Worm (Caenorhabditis elegans): ENCODE data around the gene C35D10.17.

Gene C35D10.17

ce11 chrIII:4900260-4900659, 33.4 kb downstream of the C35D10.17 start, which contains the start of gene tag-340:
Gene tag-340 (plus strand): TSS chrIII:4900508.
- TF ChIP-seq irx-1 (tag; optimal IDR thresholded peaks at IDR 0.05) (no peak), efl-1 (optimal IDR thresholded peaks at IDR 0.05) (no peak), efl-1 (GFP tag; optimal IDR thresholded peaks at IDR 0.05 in 1 of 2) (peak in 1 of 2 experiments; percentile 20)

ce11 chrIII:4903784-4904183, 36.9 kb downstream of the C35D10.17 start, which contains the start of gene kbp-2:
Gene kbp-2 (minus strand): TSS chrIII:4903884.
- TF ChIP-seq rnt-1 (tag; optimal IDR thresholded peaks at IDR 0.05) (no peak), fkh-10 (GFP tag; optimal IDR thresholded peaks at IDR 0.05) (no peak), pax-3 (tag; optimal IDR thresholded peaks at IDR 0.05) (no peak), nhr-71 (tag; optimal IDR thresholded peaks at IDR 0.05) (no peak), ceh-90 (tag; optimal IDR thresholded peaks at IDR 0.05) (no peak), jun-1 (tag; optimal IDR thresholded peaks at IDR 0.05) (no peak), unc-86 (tag; optimal IDR thresholded peaks at IDR 0.05) (no peak), ztf-4 (tag; optimal IDR thresholded peaks at IDR 0.05) (no peak), efl-1 (optimal IDR thresholded peaks at IDR 0.05) (no peak), efl-1 (GFP tag; optimal IDR thresholded peaks at IDR 0.05 in 1 of 2) (no peak), isw-1 (GFP tag; IDR thresholded peaks at IDR 0.05) (no peak), nhr-12 (tag; optimal IDR thresholded peaks at IDR 0.05) (no peak), Y116A8C.19 (tag; optimal IDR thresholded peaks at IDR 0.05; ENCODE audit: borderline replicate concordance) (no peak), nhr-77 (tag; optimal IDR thresholded peaks at IDR 0.05) (no peak)

- TF ChIP-seq mdl-1 (tag; optimal IDR thresholded peaks at IDR 0.05) (no peak), fkh-4 (tag; optimal IDR thresholded peaks at IDR 0.05; ENCODE audit: borderline replicate concordance) (peak; percentile 88), egl-27 (tag; optimal IDR thresholded peaks at IDR 0.05) (no peak), efl-3 (GFP tag; optimal IDR thresholded peaks at IDR 0.05) (no peak), xbp-1 (tag; optimal IDR thresholded peaks at IDR 0.05) (no peak), fkh-8 (tag; optimal IDR thresholded peaks at IDR 0.05) (peak; percentile 57), dpl-1 (GFP tag; optimal IDR thresholded peaks at IDR 0.05) (peak; percentile 52 to 84 (median 73)), ztf-11 (tag; optimal IDR thresholded peaks at IDR 0.05) (peak in 1 of 2 experiments; percentile 68), sptf-1 (tag; optimal IDR thresholded peaks at IDR 0.05) (no peak), elt-3 (tag; optimal IDR thresholded peaks at IDR 0.05) (no peak), lir-3 (tag; optimal IDR thresholded peaks at IDR 0.05; ENCODE audit: poor library complexity) (peak; percentile 82), snu-23 (GFP tag; optimal IDR thresholded peaks at IDR 0.05) (peak; percentile 26), ets-5 (GFP tag; IDR thresholded peaks at IDR 0.05) (no peak), C34B4.2 (tag; optimal IDR thresholded peaks at IDR 0.05) (no peak), jun-1 (tag; optimal IDR thresholded peaks at IDR 0.05) (no peak), pag-3 (tag; optimal IDR thresholded peaks at IDR 0.05; ENCODE audit: borderline replicate concordance, insufficient read depth) (peak; percentile 73), swsn-7 (tag; optimal IDR thresholded peaks at IDR 0.05) (peak; percentile 19), unc-30 (tag; optimal IDR thresholded peaks at IDR 0.05) (no peak), nhr-12 (tag; optimal IDR thresholded peaks at IDR 0.05) (no peak), egl-13 (tag; optimal IDR thresholded peaks at IDR 0.05) (peak; percentile 61), C16A3.4 (tag; optimal IDR thresholded peaks at IDR 0.05) (no peak), unc-62 (GFP tag; optimal IDR thresholded peaks at IDR 0.05) (no peak), nhr-84 (tag; optimal IDR thresholded peaks at IDR 0.05) (no peak), elt-2 (tag; optimal IDR thresholded peaks at IDR 0.05) (no peak), C04F5.9 (tag; optimal IDR thresholded peaks at IDR 0.05) (peak; percentile 59), ceh-82 (tag; optimal IDR thresholded peaks at IDR 0.05) (no peak), ztf-4 (tag; optimal IDR thresholded peaks at IDR 0.05) (no peak), sox-4 (tag; optimal IDR thresholded peaks at IDR 0.05) (peak; percentile 46), fkh-10 (GFP tag; optimal IDR thresholded peaks at IDR 0.05) (no peak), unc-98 (GFP tag; IDR thresholded peaks at IDR 0.05) (peak; percentile 65), tbx-2 (tag; optimal IDR thresholded peaks at IDR 0.05) (peak; percentile 70), blmp-1 (tag; optimal IDR thresholded peaks at IDR 0.05) (no peak), hlh-4 (tag; optimal IDR thresholded peaks at IDR 0.05) (no peak), nhr-77 (tag; optimal IDR thresholded peaks at IDR 0.05) (no peak), pax-3 (tag; optimal IDR thresholded peaks at IDR 0.05) (peak; percentile 69), sup-37 (GFP tag; optimal IDR thresholded peaks at IDR 0.05) (no peak), unc-130 (tag; optimal IDR thresholded peaks at IDR 0.05) (no peak), lin-35 (GFP tag; optimal IDR thresholded peaks at IDR 0.05) (peak; percentile 77 to 83), nhr-19 (GFP tag; conservative IDR thresholded peaks at IDR 0.05) (no peak)
Observed at ce11 chrIII:4905405-4905804, 38.5 kb downstream of the C35D10.17 start, which contains the start of gene F26F4.8. Gene F26F4.8 (minus strand): TSS chrIII:4905473.

Measured in whole organism, L1 larva.